Worm (Caenorhabditis elegans) whole organism, L4/young adult: ENCODE data around the gene nhr-107.

Source experiments
- dao-5 ChIP-seq: sonication (generic microtip); optimal IDR thresholded peaks from 2 replicates; lab custom pipeline; 2016; ENCODE audit warnings: missing genotype, missing genetic modification characterization, moderate library complexity, missing compliant biosample characterization
- him-1 ChIP-seq: sonication (generic microtip); optimal IDR thresholded peaks from 2 replicates; lab custom pipeline; 2016; ENCODE audit warnings: missing genotype, missing genetic modification reagents, missing genetic modification characterization, missing compliant biosample characterization

- TF ChIP-seq dao-5 (no peak), him-1 (tag; lab: Kevin White, UChicago) (no peak)
Measured at ce11 chrV:7027055-7027454, 30.2 kb upstream of the nhr-107 start, which contains the start of gene F20A1.6.
